Worm (Caenorhabditis elegans): ENCODE measurements around the gene H01G02.4.

Gene H01G02.4

DNA sequence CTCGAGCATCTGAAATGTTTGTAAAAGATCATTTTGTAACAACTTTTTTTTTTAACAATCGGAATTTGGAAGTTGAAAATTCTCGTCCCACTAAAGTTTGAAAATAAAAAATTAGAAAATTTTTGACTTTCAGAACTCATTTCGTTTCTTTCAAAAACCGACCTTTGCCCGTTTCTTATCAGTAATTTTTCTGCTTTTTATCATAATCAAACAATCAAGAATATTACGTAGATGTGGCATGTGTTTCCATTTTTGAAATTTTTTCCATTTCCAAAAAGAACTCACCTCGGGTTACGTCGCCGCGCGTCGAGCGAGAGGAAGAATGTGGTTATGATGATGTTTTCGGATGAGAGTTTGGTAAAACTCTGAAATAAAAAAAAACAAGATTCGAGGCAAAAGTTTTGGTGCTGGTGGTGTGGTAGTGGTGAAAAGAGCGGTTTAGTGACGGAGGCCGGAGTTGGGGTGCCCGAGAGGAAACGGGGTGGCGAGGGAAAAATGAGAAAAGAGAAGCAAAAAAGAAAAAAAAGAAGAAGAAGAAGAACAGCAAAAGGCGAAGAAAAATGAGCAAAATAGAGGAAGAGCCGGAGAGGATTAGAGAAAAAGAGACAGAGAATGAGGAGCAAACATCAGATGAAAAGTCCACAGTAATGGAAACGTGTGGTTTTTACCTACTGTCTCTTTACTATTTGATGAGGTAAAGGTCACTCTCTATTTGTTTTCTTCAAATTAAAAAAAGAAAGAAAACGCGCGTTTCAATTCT lies 42.1 kb downstream of the H01G02.4 start, which contains the start of gene T12A7.2:
Gene T12A7.2, minus strand, starts transcription at position 412 of the 760 bp plus-strand sequence.
- no peak for TF ChIP-seq unc-62 (GFP tag; optimal IDR thresholded peaks at IDR 0.05)

ce11 chrIV:11759852-11760251 lies 43.1 kb downstream of the H01G02.4 start:
- no peak for TF ChIP-seq unc-62 (GFP tag; optimal IDR thresholded peaks at IDR 0.05)

- TF ChIP-seq unc-62 (GFP tag; optimal IDR thresholded peaks at IDR 0.05) = no peak
Observed at ce11 chrIV:11755907-11756306, 47.0 kb downstream of the H01G02.4 start, which contains the start of gene T12A7.9. Gene T12A7.9, minus strand, starts transcription at chrIV:11756007.

ce11 chrIV:11755003-11755402 lies 47.9 kb downstream of the H01G02.4 start, which contains the start of gene T12A7.10:
Gene T12A7.10, minus strand, starts transcription at chrIV:11755103.
- TF ChIP-seq unc-62 (GFP tag; optimal IDR thresholded peaks at IDR 0.05) = no peak

ce11 chrIV:11754328-11754727 lies 48.6 kb downstream of the H01G02.4 start, which contains the start of gene scl-18:
Gene scl-18, minus strand, starts transcription at chrIV:11754428.
- TF ChIP-seq unc-62 (GFP tag; optimal IDR thresholded peaks at IDR 0.05) = no peak

Data from whole organism, dauer.